Fruit fly (Drosophila melanogaster): ENCODE measurements around the gene Nep5.

Nep5 gene

DNA sequence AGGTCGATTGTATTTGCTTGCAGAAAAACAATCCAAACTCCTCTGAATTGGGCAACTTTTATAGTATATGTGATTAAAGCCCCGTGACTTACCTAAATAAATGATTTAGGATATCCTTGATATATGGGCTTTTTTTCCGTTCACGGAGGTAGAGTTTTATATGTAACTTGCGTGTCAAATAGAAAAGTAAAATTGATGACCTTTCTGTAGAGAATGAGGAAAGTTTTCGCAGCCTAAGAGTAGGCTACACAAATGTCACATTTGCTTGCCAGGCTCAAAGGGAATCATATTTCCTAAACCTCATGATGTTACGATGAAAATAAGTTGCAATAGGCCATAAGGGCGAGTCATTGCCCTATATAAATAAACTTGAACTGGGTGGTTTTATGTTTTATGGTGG is 7.8 kb downstream of the Nep5 start:
- TF ChIP-seq CG7045 (GFP tag; optimal IDR thresholded peaks at IDR 0.05) = no peak
- TF ChIP-seq CG11617 (GFP tag; optimal IDR thresholded peaks at IDR 0.05) = no peak
- TF ChIP-seq Crg-1 (GFP tag; optimal IDR thresholded peaks at IDR 0.05) = no peak
- no peak for TF ChIP-seq CG7101 (tag; optimal IDR thresholded peaks at IDR 0.05)
- TF ChIP-seq Hr96 (GFP tag; optimal IDR thresholded peaks at IDR 0.05) = no peak
- no peak for TF ChIP-seq cnc (optimal IDR thresholded peaks at IDR 0.05)
- TF ChIP-seq tj (GFP tag; optimal IDR thresholded peaks at IDR 0.05) = no peak
- TF ChIP-seq Clk (GFP tag; optimal IDR thresholded peaks at IDR 0.05) = no peak
- TF ChIP-seq pad (GFP tag; optimal IDR thresholded peaks at IDR 0.05) = no peak
- no peak for TF ChIP-seq CG33017 (tag; optimal IDR thresholded peaks at IDR 0.05)

DNA sequence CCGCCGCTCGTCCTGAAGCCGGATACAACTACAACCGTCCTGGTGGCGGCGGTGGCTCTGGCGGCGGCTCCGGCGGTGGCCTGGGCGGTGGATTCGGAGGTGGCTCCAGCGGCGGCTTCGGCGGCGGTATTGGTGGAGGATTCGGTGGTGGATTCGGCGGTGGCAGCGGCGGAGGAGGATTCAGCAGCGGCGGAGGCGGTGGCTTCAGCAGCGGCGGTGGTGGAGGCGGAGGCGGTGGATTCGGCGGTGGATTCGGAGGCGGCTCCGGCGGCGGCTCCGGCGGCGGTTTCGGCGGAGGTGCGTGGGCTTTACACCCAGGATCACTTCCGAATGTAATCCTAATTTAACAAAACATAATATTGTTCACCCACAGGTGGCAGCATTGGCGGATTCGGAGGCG is 14.4 kb downstream of the Nep5 start:
- TF ChIP-seq CG33017 (tag; optimal IDR thresholded peaks at IDR 0.05) = no peak
- no peak for TF ChIP-seq pad (GFP tag; optimal IDR thresholded peaks at IDR 0.05)
- TF ChIP-seq cic (GFP tag; optimal IDR thresholded peaks at IDR 0.05) = no peak
- no peak for TF ChIP-seq CG14711 (tag; optimal IDR thresholded peaks at IDR 0.05)
- no peak for TF ChIP-seq toe (GFP tag; optimal IDR thresholded peaks at IDR 0.05)
- no peak for TF ChIP-seq bab1 (GFP tag; optimal IDR thresholded peaks at IDR 0.05)
- no peak for TF ChIP-seq Crg-1 (GFP tag; optimal IDR thresholded peaks at IDR 0.05)
- TF ChIP-seq CG12768 (GFP tag; optimal IDR thresholded peaks at IDR 0.05) = no peak
- no peak for TF ChIP-seq CG7101 (tag; optimal IDR thresholded peaks at IDR 0.05)
- TF ChIP-seq CG7045 (GFP tag; optimal IDR thresholded peaks at IDR 0.05) = no peak
- no peak for TF ChIP-seq cnc (optimal IDR thresholded peaks at IDR 0.05)
- no peak for TF ChIP-seq Hr96 (GFP tag; optimal IDR thresholded peaks at IDR 0.05)
- TF ChIP-seq Clk (GFP tag; optimal IDR thresholded peaks at IDR 0.05) = no peak
- no peak for TF ChIP-seq ovo (GFP tag; optimal IDR thresholded peaks at IDR 0.05)
- no peak for TF ChIP-seq CG1620 (GFP tag; optimal IDR thresholded peaks at IDR 0.05)
- no peak for TF ChIP-seq Mnt (GFP tag; optimal IDR thresholded peaks at IDR 0.05)
- TF ChIP-seq CG5204 (GFP tag; optimal IDR thresholded peaks at IDR 0.05) = no peak
- no peak for TF ChIP-seq kay (GFP tag; ENCODE audit: borderline replicate concordance)
- TF ChIP-seq tj (GFP tag; optimal IDR thresholded peaks at IDR 0.05) = no peak
- TF ChIP-seq CG11617 (GFP tag; optimal IDR thresholded peaks at IDR 0.05) = no peak

DNA sequence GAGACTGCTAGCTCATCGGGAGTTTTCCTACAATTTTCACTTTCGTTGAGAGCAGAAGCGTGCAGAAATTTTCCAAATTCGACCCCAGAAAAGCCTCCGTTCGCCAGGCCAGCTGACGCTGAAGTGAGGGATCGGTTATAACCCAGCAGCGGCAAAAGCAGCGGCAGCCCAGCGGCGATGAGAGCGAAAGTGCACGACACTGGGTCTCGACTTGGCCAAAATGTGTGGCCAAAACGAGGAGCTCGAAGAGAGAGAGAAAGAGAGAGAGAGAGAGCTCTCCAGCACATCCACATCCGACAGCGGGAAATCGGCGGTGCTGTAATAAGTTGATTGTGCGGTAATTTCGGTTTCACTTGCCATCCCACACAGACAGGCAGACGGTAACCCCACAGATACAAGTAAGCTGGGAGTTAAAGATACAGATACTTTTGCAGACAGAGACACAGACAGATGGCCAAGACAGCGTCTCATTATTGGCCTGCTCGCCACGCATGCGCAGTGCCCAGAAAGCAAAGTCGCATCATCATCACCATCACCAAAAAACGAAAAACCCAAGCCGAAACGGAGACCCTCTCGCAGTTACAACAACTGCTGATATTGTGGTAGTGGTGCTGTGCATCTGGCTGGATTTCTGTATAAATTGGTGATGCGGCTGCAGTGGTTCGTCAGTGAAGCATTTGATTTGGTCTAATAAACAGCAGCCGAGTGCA is 15.3 kb downstream of the Nep5 start, which contains the start of gene TwdlT:
Gene TwdlT (plus strand): TSS at position 660 of the 710 bp plus-strand sequence.
- TF ChIP-seq pad (GFP tag; optimal IDR thresholded peaks at IDR 0.05) (no peak), CG11617 (GFP tag; optimal IDR thresholded peaks at IDR 0.05) (no peak), ovo (GFP tag; optimal IDR thresholded peaks at IDR 0.05) (no peak), cic (GFP tag; optimal IDR thresholded peaks at IDR 0.05) (no peak), CG33017 (tag; optimal IDR thresholded peaks at IDR 0.05) (no peak), CG12768 (GFP tag; optimal IDR thresholded peaks at IDR 0.05) (no peak)

DNA sequence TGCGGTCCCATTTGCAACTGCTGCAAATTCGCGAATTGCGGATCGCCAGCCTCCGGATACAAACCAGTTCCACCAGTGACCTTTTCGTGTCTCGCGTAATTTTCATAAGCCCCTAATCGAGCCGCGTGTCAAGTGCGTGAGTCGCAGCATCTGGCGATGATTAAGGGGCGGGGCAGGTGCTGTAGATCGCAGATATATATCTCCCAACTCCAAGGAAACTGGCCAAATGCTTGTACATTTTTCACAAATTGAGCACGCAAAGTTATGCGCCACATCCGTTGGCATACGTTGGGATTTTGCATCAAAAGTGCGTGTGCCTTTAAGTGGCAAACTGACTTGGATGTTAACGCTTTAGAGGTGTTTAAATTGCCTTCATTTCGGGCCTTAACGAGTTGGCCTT is 24.0 kb downstream of the Nep5 start:
- no peak for TF ChIP-seq CG1620 (GFP tag; optimal IDR thresholded peaks at IDR 0.05)
- TF ChIP-seq ovo (GFP tag; optimal IDR thresholded peaks at IDR 0.05) = no peak

DNA sequence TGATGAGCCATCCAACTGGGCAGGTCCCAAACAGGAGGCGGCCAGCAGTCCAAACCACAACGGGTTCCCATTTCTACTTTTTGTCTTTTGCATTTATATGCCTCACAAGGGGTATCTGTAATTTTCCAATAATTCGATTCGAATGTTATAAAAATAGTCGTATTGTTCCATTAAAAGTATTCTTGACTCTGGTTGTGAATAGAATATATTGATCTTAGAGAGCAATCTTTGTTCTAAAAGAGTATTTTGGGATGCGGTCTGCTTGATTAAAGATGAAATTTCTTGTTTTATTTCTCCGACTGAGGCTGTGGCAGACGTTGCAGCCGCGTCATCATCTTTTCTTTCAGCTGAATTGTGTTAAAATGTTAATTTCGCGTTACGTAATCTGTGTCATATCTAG is 30.1 kb downstream of the Nep5 start:
- TF ChIP-seq CG33017 (tag; optimal IDR thresholded peaks at IDR 0.05) (no peak), cic (GFP tag; optimal IDR thresholded peaks at IDR 0.05) (no peak), Mnt (GFP tag; optimal IDR thresholded peaks at IDR 0.05) (no peak), tj (GFP tag; optimal IDR thresholded peaks at IDR 0.05) (no peak), Clk (GFP tag; optimal IDR thresholded peaks at IDR 0.05) (no peak), kay (GFP tag; ENCODE audit: borderline replicate concordance) (no peak), ovo (GFP tag; optimal IDR thresholded peaks at IDR 0.05) (no peak), cnc (optimal IDR thresholded peaks at IDR 0.05) (no peak), bab1 (GFP tag; optimal IDR thresholded peaks at IDR 0.05) (no peak), Hr96 (GFP tag; optimal IDR thresholded peaks at IDR 0.05) (no peak), CG1620 (GFP tag; optimal IDR thresholded peaks at IDR 0.05) (no peak), CG11617 (GFP tag; optimal IDR thresholded peaks at IDR 0.05) (no peak), pad (GFP tag; optimal IDR thresholded peaks at IDR 0.05) (no peak), CG7045 (GFP tag; optimal IDR thresholded peaks at IDR 0.05) (no peak)

DNA sequence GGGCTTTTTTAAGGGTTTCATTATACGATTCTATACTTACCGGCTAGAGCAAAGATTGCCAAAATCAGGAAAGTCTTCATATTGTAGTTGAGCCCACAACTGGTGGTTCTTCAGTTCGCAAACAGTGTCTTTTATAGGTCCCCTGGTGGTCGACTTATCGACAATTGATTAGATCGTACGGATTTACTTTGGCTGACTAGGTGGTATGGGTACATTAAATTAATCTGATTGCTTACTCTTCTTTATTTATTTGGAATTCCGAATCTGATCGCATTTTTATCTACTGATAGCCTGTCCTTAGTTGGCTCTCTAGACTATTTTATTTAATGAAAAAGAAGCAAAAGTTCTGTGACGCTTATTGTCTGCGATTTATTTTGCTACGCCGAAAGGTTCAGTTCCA is 38.0 kb downstream of the Nep5 start, which contains the start of gene CG6271:
Gene CG6271 (minus strand): TSS at position 101 of the 400 bp plus-strand sequence.
- TF ChIP-seq Crg-1 (GFP tag; optimal IDR thresholded peaks at IDR 0.05) (no peak), bab1 (GFP tag; optimal IDR thresholded peaks at IDR 0.05) (no peak), kay (GFP tag; ENCODE audit: borderline replicate concordance) (no peak), pad (GFP tag; optimal IDR thresholded peaks at IDR 0.05) (no peak), CG7045 (GFP tag; optimal IDR thresholded peaks at IDR 0.05) (no peak), tj (GFP tag; optimal IDR thresholded peaks at IDR 0.05) (no peak), CG5204 (GFP tag; optimal IDR thresholded peaks at IDR 0.05) (no peak), cic (GFP tag; optimal IDR thresholded peaks at IDR 0.05) (no peak)

DNA sequence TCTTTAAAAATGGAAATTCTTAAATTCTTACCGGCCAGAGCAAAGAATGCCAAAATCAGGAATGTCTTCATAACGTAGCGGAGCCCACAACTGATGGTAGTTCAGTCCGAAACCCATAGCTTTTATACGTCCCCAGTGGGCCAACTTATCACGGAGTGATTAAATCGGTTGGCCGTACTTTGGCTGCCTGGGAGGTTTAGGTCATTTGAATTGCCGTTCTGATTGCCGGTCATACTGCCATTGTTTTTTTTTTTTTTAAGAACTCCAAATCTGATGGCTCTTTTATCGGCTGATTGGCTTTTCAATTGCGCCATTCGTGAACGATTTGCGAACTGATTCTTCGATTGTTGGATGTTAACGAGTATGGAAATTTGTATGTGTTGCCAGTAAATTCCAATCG is 40.9 kb downstream of the Nep5 start, which contains the start of gene CG6277:
Gene CG6277 (minus strand): TSS at position 101 of the 400 bp plus-strand sequence.
- no peak for TF ChIP-seq CG11617 (GFP tag; optimal IDR thresholded peaks at IDR 0.05)
- TF ChIP-seq bab1 (GFP tag; optimal IDR thresholded peaks at IDR 0.05) = no peak
- no peak for TF ChIP-seq Crg-1 (GFP tag; optimal IDR thresholded peaks at IDR 0.05)
- no peak for TF ChIP-seq CG33017 (tag; optimal IDR thresholded peaks at IDR 0.05)
- no peak for TF ChIP-seq CG14711 (tag; optimal IDR thresholded peaks at IDR 0.05)
- TF ChIP-seq CG7045 (GFP tag; optimal IDR thresholded peaks at IDR 0.05) = no peak

Data from whole organism, adult.